Fruit fly (Drosophila melanogaster) whole organism, embryonic: ENCODE data around the gene cd.

ENCODE experiments used
- Asciz ChIP-seq: fragments of 200-800 bp; sonication (Bioruptor generic); optimal IDR thresholded peaks from 2 replicates; lab custom pipeline; 2017; ENCODE audit warnings: missing biosample characterization, mild to moderate bottlenecking, missing genetic modification characterization, missing genetic modification reagents
- CG10543 ChIP-seq: fragments of 200-800 bp; sonication (Bioruptor generic); optimal IDR thresholded peaks from 3 replicates; lab custom pipeline; 2017; ENCODE audit warnings: missing biosample characterization, mild to moderate bottlenecking, missing genetic modification characterization, moderate library complexity
- CG11696 ChIP-seq: fragments of 200-800 bp; sonication (Bioruptor generic); IDR thresholded peaks from 2 replicates; pipeline ENCODE4 v1.3.6; 2022; ENCODE audit warnings: missing biosample characterization, missing genetic modification characterization
- CG12219 ChIP-seq: fragments of 200-800 bp; sonication (Bioruptor generic); optimal IDR thresholded peaks from 3 replicates; lab custom pipeline; 2018; ENCODE audit warnings: missing biosample characterization, mild to moderate bottlenecking, missing genetic modification characterization
- CG12391 ChIP-seq: fragments of 200-800 bp; sonication (Bioruptor generic); optimal IDR thresholded peaks from 3 replicates; lab custom pipeline; 2018; ENCODE audit warnings: missing biosample characterization, mild to moderate bottlenecking, missing genetic modification characterization, moderate library complexity
- CG12769 ChIP-seq: fragments of 200-800 bp; sonication (Bioruptor generic); optimal IDR thresholded peaks from 2 replicates; lab custom pipeline; 2019; ENCODE audit warnings: missing biosample characterization, mild to moderate bottlenecking, missing genetic modification characterization, moderate library complexity
- CG13894 ChIP-seq: fragments of 200-800 bp; sonication (Bioruptor generic); optimal IDR thresholded peaks from 3 replicates; lab custom pipeline; 2018; ENCODE audit warnings: missing biosample characterization, mild to moderate bottlenecking, missing genetic modification characterization, moderate library complexity
- CG15601 ChIP-seq: fragments of 200-800 bp; sonication (Bioruptor generic); optimal IDR thresholded peaks from 3 replicates; lab custom pipeline; 2019; ENCODE audit warnings: missing biosample characterization, mild to moderate bottlenecking, missing genetic modification characterization, moderate library complexity
- CG17186 ChIP-seq: fragments of 200-800 bp; sonication (Bioruptor generic); optimal IDR thresholded peaks from 3 replicates; lab custom pipeline; 2017; ENCODE audit warnings: missing biosample characterization, missing genetic modification reagents, missing genetic modification characterization
- CG17912 ChIP-seq: fragments of 200-800 bp; sonication (Bioruptor generic); optimal IDR thresholded peaks from 2 replicates; lab custom pipeline; 2018; ENCODE audit warnings: missing biosample characterization, mild to moderate bottlenecking, missing genetic modification characterization
- CG2199 ChIP-seq: fragments of 200-800 bp; sonication (Bioruptor generic); IDR thresholded peaks from 3 replicates; pipeline ENCODE4 v1.3.6; 2022; ENCODE audit warnings: missing biosample characterization, missing genetic modification characterization
- CG30020 ChIP-seq: fragments of 200-800 bp; optimal IDR thresholded peaks from 2 replicates; lab custom pipeline; 2019; ENCODE audit warnings: missing biosample characterization, mild to moderate bottlenecking, missing genetic modification characterization, moderate library complexity
- CG34376 ChIP-seq: fragments of 200-800 bp; sonication (Bioruptor generic); optimal IDR thresholded peaks from 2 replicates; lab custom pipeline; 2018; ENCODE audit warnings: missing biosample characterization, mild to moderate bottlenecking, missing genetic modification characterization
- CG3847 ChIP-seq: fragments of 200-800 bp; sonication (Bioruptor generic); IDR thresholded peaks from 2 replicates; pipeline ENCODE4 v1.3.6; 2022; ENCODE audit warnings: missing biosample characterization, missing genetic modification characterization
- CG3995 ChIP-seq: fragments of 200-800 bp; sonication (Bioruptor generic); optimal IDR thresholded peaks from 3 replicates; lab custom pipeline; 2016; ENCODE audit warnings: missing biosample characterization, missing genetic modification characterization
- CG5180 ChIP-seq: fragments of 200-800 bp; sonication (Bioruptor generic); optimal IDR thresholded peaks from 3 replicates; lab custom pipeline; 2017; ENCODE audit warnings: missing biosample characterization, missing genetic modification characterization, mild to moderate bottlenecking, moderate library complexity, missing genetic modification reagents
- CG7987 ChIP-seq: fragments of 200-800 bp; sonication (Bioruptor generic); optimal IDR thresholded peaks from 2 replicates; lab custom pipeline; 2018; ENCODE audit warnings: missing biosample characterization, mild to moderate bottlenecking, missing genetic modification characterization, moderate library complexity
- CG8281 ChIP-seq: fragments of 200-800 bp; sonication (Bioruptor generic); optimal IDR thresholded peaks from 2 replicates; lab custom pipeline; 2018; ENCODE audit warnings: missing biosample characterization, mild to moderate bottlenecking, missing genetic modification characterization, moderate library complexity
- CG8290 ChIP-seq, 3 experiments: fragments of 200-800 bp; sonication (Bioruptor generic); optimal IDR thresholded peaks; 2 replicates each; lab custom pipeline; 2016 to 2019; ENCODE audit warnings: missing biosample characterization in 3 of 3, missing genetic modification characterization in 3 of 3, mild to moderate bottlenecking in 2 of 3, moderate library complexity in 1 of 3
- Camta ChIP-seq: fragments of 200-800 bp; sonication (Bioruptor generic); optimal IDR thresholded peaks from 2 replicates; lab custom pipeline; 2016; ENCODE audit warnings: missing biosample characterization, missing genetic modification characterization
- Drgx ChIP-seq: fragments of 200-800 bp; sonication (Bioruptor generic); IDR thresholded peaks from 2 replicates; pipeline ENCODE4 v1.3.6; 2022; ENCODE audit warnings: missing biosample characterization, missing genetic modification characterization
- Eip74EF ChIP-seq, 2 experiments: fragments of 200-800 bp in 1 of 2; fragments of >200 bp in 1 of 2; sonication (Bioruptor generic) in 1 of 2; optimal IDR thresholded peaks; 2 replicates each; lab custom pipeline; 2017 to 2019; ENCODE audit warnings: missing biosample characterization in 2 of 2, missing genetic modification characterization in 2 of 2, mild to moderate bottlenecking in 1 of 2, moderate library complexity in 1 of 2
- Hr51 ChIP-seq, 2 experiments: fragments of 200-800 bp; sonication (Bioruptor generic); optimal IDR thresholded peaks; 2 replicates in 1 of 2; 3 replicates in 1 of 2; lab custom pipeline; 2016 to 2018; ENCODE audit warnings: missing biosample characterization in 2 of 2, missing genetic modification characterization in 2 of 2, mild to moderate bottlenecking in 1 of 2, moderate library complexity in 1 of 2
- Med ChIP-seq: fragments of 200-800 bp; sonication (Bioruptor generic); peaks from one replicate; lab custom pipeline; 2016; ENCODE audit warnings: missing biosample characterization, missing genetic modification characterization, mild to moderate bottlenecking, inconsistent platforms, moderate library complexity
- NFAT ChIP-seq: fragments of 200-800 bp; sonication (Bioruptor generic); IDR thresholded peaks from 2 replicates; pipeline ENCODE4 v1.3.6; 2022; ENCODE audit warnings: missing biosample characterization, missing genetic modification characterization
- Nf-YA ChIP-seq: fragments of 200-800 bp; sonication (Bioruptor generic); IDR thresholded peaks from 2 replicates; pipeline ENCODE4 v1.3.6; 2022; ENCODE audit warnings: missing biosample characterization, missing genetic modification characterization
- Optix ChIP-seq: fragments of 200-800 bp; sonication (Bioruptor generic); IDR thresholded peaks from 3 replicates; pipeline ENCODE4 v1.3.6; 2022; ENCODE audit warnings: missing biosample characterization, missing genetic modification characterization
- Pdp1 ChIP-seq, 2 experiments: fragments of 200-800 bp; sonication (Bioruptor generic); optimal IDR thresholded peaks; 3 replicates each; lab custom pipeline; 2016; ENCODE audit warnings: missing biosample characterization in 2 of 2, missing genetic modification characterization in 2 of 2, mild to moderate bottlenecking in 1 of 2, moderate library complexity in 1 of 2
- ash1 ChIP-seq: fragments of 200-800 bp; sonication (Bioruptor generic); optimal IDR thresholded peaks from 2 replicates; lab custom pipeline; 2018; ENCODE audit warnings: missing biosample characterization, mild to moderate bottlenecking, missing genetic modification characterization
- cato ChIP-seq: fragments of 200-800 bp; sonication (Bioruptor generic); optimal IDR thresholded peaks from 2 replicates; lab custom pipeline; 2016; ENCODE audit warnings: missing biosample characterization, missing genetic modification characterization, borderline replicate concordance
- cg ChIP-seq: fragments of 200-800 bp; sonication (Bioruptor generic); optimal IDR thresholded peaks from 3 replicates; lab custom pipeline; 2019; ENCODE audit warnings: missing biosample characterization, mild to moderate bottlenecking, missing genetic modification characterization, moderate library complexity
- chinmo ChIP-seq: fragments of 200-800 bp; sonication (Bioruptor generic); IDR thresholded peaks from 4 replicates; pipeline ENCODE4 v1.3.6; 2022; ENCODE audit warnings: missing biosample characterization, missing genetic modification characterization; ENCODE audit not compliant: partially characterized antibody
- dpn ChIP-seq, 2 experiments: fragments of 200-800 bp; sonication (Bioruptor generic); optimal IDR thresholded peaks; 3 replicates each; lab custom pipeline; 2016; ENCODE audit warnings: missing biosample characterization in 2 of 2, missing genetic modification characterization in 2 of 2
- exex ChIP-seq: fragments of 200-800 bp; sonication (Bioruptor generic); optimal IDR thresholded peaks from 4 replicates; lab custom pipeline; 2018; ENCODE audit warnings: missing biosample characterization, mild to moderate bottlenecking, missing genetic modification characterization, moderate library complexity
- fd96Cb ChIP-seq: fragments of 200-800 bp; sonication (Bioruptor generic); optimal IDR thresholded peaks from 2 replicates; lab custom pipeline; 2018; ENCODE audit warnings: missing biosample characterization, mild to moderate bottlenecking, missing genetic modification characterization, moderate library complexity
- gro ChIP-seq: fragments of 200-800 bp; sonication (Bioruptor generic); optimal IDR thresholded peaks from 2 replicates; lab custom pipeline; 2016; ENCODE audit warnings: missing biosample characterization, missing genetic modification characterization
- mirr ChIP-seq: fragments of 200-800 bp; sonication (Bioruptor generic); optimal IDR thresholded peaks from 3 replicates; lab custom pipeline; 2018; ENCODE audit warnings: missing biosample characterization, mild to moderate bottlenecking, missing genetic modification characterization
- nerfin-2 ChIP-seq: fragments of 200-800 bp; sonication (Bioruptor generic); IDR thresholded peaks from 2 replicates; pipeline ENCODE4 v1.3.6; 2022; ENCODE audit warnings: missing biosample characterization, missing genetic modification characterization; ENCODE audit not compliant: partially characterized antibody
- pan ChIP-seq, 4 experiments: fragments of >200 bp in 3 of 4; fragments of 200-800 bp in 1 of 4; sonication (Bioruptor generic) in 1 of 4; optimal IDR thresholded peaks in 3 of 4; IDR thresholded peaks in 1 of 4; 2 replicates each; pipeline versions ENCODE4 v1.3.6 to Lab custom; 2017 to 2022; ENCODE audit warnings: missing biosample characterization in 2 of 4, missing genetic modification characterization in 2 of 4, mixed read lengths in 1 of 4
- phol ChIP-seq: fragments of 200-800 bp; sonication (Bioruptor generic); optimal IDR thresholded peaks from 3 replicates; lab custom pipeline; 2018; ENCODE audit warnings: missing biosample characterization, mild to moderate bottlenecking, missing genetic modification characterization, moderate library complexity
- pnt ChIP-seq: fragments of 200-800 bp; sonication (Bioruptor generic); optimal IDR thresholded peaks from 3 replicates; lab custom pipeline; 2016; ENCODE audit warnings: missing biosample characterization, missing genetic modification characterization
- sd ChIP-seq: fragments of 200-800 bp; sonication (Bioruptor generic); optimal IDR thresholded peaks from 3 replicates; lab custom pipeline; 2018; ENCODE audit warnings: missing biosample characterization, mild to moderate bottlenecking, missing genetic modification characterization, moderate library complexity
- sug ChIP-seq: fragments of 200-800 bp; optimal IDR thresholded peaks from 2 replicates; lab custom pipeline; 2019; ENCODE audit warnings: missing biosample characterization, mild to moderate bottlenecking, missing genetic modification characterization, moderate library complexity
- tap ChIP-seq: fragments of 200-800 bp; optimal IDR thresholded peaks from 3 replicates; lab custom pipeline; 2019; ENCODE audit warnings: missing biosample characterization, mild to moderate bottlenecking, missing genetic modification characterization, moderate library complexity
- vvl ChIP-seq: fragments of 200-800 bp; sonication (Bioruptor generic); IDR thresholded peaks from 2 replicates; pipeline ENCODE4 v1.3.6; 2022; ENCODE audit warnings: missing biosample characterization, missing genetic modification characterization
- wdn ChIP-seq: fragments of 200-800 bp; sonication (Bioruptor generic); IDR thresholded peaks from 2 replicates; pipeline ENCODE4 v1.3.6; 2022; ENCODE audit warnings: missing biosample characterization, missing genetic modification characterization

Gene cd

dm6 chr3R:22668622-22669021 is 26.1 kb upstream of the cd start (continued):
- TF ChIP-seq ash1 (no peak), pan (optimal IDR thresholded peaks at IDR 0.05; lab: Kevin White, UChicago) (no peak), pan (GFP tag; optimal IDR thresholded peaks at IDR 0.05 in 1 of 2, IDR thresholded peaks at IDR 0.05 in 1 of 2) (peak in 1 of 2 experiments; percentile 35), gro (GFP tag; lab: Kevin White, UChicago) (no peak), Hr51 (GFP tag; optimal IDR thresholded peaks at IDR 0.05; lab: Kevin White, UChicago) (peak in 1 of 2 experiments; percentile 48), pnt (no peak), CG17186 (GFP tag; lab: Kevin White, UChicago) (no peak), phol (tag; lab: Kevin White, UChicago) (peak; percentile 6), Drgx (peak; percentile 57), CG11696 (GFP tag; lab: Robert Waterston, UW) (0 out of 2 replicates have a peak, but pooled peaks have one; percentile 12), Eip74EF (GFP tag; optimal IDR thresholded peaks at IDR 0.05; lab: Kevin White, UChicago) (no peak), vvl (GFP tag; lab: Robert Waterston, UW) (peak; percentile 28; the same call in 1 of the 2 replicates), CG12219 (GFP tag; lab: Kevin White, UChicago) (no peak), CG3847 (GFP tag; lab: Robert Waterston, UW) (peak; percentile 34; the same call in 1 of the 2 replicates), dpn (GFP tag; optimal IDR thresholded peaks at IDR 0.05; lab: Kevin White, UChicago) (peak in 1 of 2 experiments; percentile 28), nerfin-2 (GFP tag; lab: Robert Waterston, UW) (no peak)

dm6 chr3R:22669121-22669520 is 25.6 kb upstream of the cd start:
- TF ChIP-seq Camta (GFP tag; lab: Kevin White, UChicago) (no peak), CG7987 (no peak), CG12391 (no peak), NFAT (GFP tag; lab: Robert Waterston, UW) (no peak), tap (tag; lab: Kevin White, UChicago) (no peak), mirr (GFP tag; lab: Kevin White, UChicago) (peak; percentile 58), CG17912 (GFP tag; lab: Kevin White, UChicago) (no peak), CG8290 (GFP tag; optimal IDR thresholded peaks at IDR 0.05; lab: Kevin White, UChicago) (no peak), CG8290 (tag; optimal IDR thresholded peaks at IDR 0.05; lab: Kevin White, UChicago) (peak in 1 of 2 experiments; percentile 15), sug (peak; percentile 43), Pdp1 (GFP tag; optimal IDR thresholded peaks at IDR 0.05; lab: Kevin White, UChicago) (peak in 1 of 2 experiments; percentile 27), CG34376 (GFP tag; lab: Kevin White, UChicago) (peak; percentile 49), exex (peak; percentile 18), CG12769 (peak; percentile 36), CG3995 (peak; percentile 86), CG10543 (GFP tag; lab: Kevin White, UChicago) (peak; percentile 1), sd (peak; percentile 4), wdn (GFP tag; lab: Robert Waterston, UW) (no peak), cato (GFP tag; lab: Kevin White, UChicago) (no peak), Optix (GFP tag; lab: Robert Waterston, UW) (no peak), Med (GFP tag; lab: Kevin White, UChicago) (peak; percentile 44)

DNA sequence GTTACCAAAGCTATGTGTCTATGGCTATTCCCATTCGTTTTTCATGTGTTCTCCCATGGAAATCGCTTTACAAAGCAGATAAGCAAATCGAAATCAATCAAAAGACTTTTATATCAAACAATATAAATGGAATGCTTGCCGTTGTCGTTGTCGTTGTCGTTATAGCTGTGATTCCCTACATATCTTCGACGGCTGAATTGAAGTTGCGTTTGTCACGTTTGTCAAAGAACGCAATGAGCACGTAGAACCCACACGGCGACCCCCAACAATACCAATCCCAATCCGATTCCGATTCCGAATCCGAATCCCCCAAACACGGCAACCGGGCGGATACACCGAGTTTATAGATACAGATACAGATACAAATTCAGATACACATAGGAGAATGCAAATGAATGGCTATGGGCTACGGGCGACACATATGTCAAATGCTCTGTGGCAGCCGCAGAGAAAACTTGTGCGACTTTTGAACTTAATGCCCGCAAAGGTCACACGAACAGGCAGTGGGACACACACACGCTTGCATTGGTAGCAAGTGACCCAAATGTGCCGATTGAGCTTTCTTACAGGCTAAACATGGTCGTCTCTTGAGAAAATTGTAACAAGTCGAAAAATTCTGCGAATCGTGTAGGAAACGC is 24.9 kb upstream of the cd start:
- peak; percentile 23 for TF ChIP-seq cg (GFP tag; lab: Kevin White, UChicago)
- TF ChIP-seq Camta (GFP tag; lab: Kevin White, UChicago) = no peak
- TF ChIP-seq chinmo (GFP tag; lab: Robert Waterston, UW) = 0 out of 4 replicates have a peak, but pooled peaks have one; percentile 51
- TF ChIP-seq CG13894 (tag; lab: Kevin White, UChicago) = peak; percentile 93
- no peak for TF ChIP-seq CG5180 (GFP tag; lab: Kevin White, UChicago)
- no peak for TF ChIP-seq CG15601 (tag; lab: Kevin White, UChicago)
- TF ChIP-seq CG2199 (GFP tag; lab: Robert Waterston, UW) = 0 out of 3 replicates have a peak, but pooled peaks have one; percentile 12
- TF ChIP-seq CG8281 (tag; lab: Kevin White, UChicago) = no peak
- TF ChIP-seq CG30020 = no peak
- no peak for TF ChIP-seq Asciz
- no peak for TF ChIP-seq Nf-YA (GFP tag; lab: Robert Waterston, UW)
- TF ChIP-seq fd96Cb (tag; lab: Kevin White, UChicago) = no peak
